Fruit fly (Drosophila melanogaster) whole organism, prepupa: ENCODE measurements around the gene Pgant6.

ENCODE experiments used
- CG10631 ChIP-seq: fragments of 200-800 bp; sonication (Bioruptor generic); optimal IDR thresholded peaks from 2 replicates; lab custom pipeline; 2016; ENCODE audit warnings: missing biosample characterization, missing genetic modification characterization
- CG10669 ChIP-seq: fragments of 200-800 bp; sonication (Bioruptor generic); optimal IDR thresholded peaks from 3 replicates; lab custom pipeline; 2018; ENCODE audit warnings: missing biosample characterization, mild to moderate bottlenecking, missing genetic modification characterization, moderate library complexity
- CG11294 ChIP-seq: fragments of 200-800 bp; sonication (Bioruptor generic); IDR thresholded peaks from 2 replicates; pipeline ENCODE4 v1.3.6; 2022; ENCODE audit warnings: missing biosample characterization, missing genetic modification characterization
- CG11762 ChIP-seq: fragments of 200-800 bp; sonication (Bioruptor generic); optimal IDR thresholded peaks from 3 replicates; lab custom pipeline; 2016; ENCODE audit warnings: missing biosample characterization, missing genetic modification characterization; ENCODE audit not compliant: insufficient read depth
- CG15336 ChIP-seq: fragments of 200-800 bp; sonication (Bioruptor generic); IDR thresholded peaks from 2 replicates; pipeline ENCODE4 v1.3.6; 2022; ENCODE audit warnings: missing biosample characterization, missing genetic modification characterization
- CG1621 ChIP-seq: fragments of 200-800 bp; sonication (Bioruptor generic); optimal IDR thresholded peaks from 3 replicates; lab custom pipeline; 2018; ENCODE audit warnings: missing biosample characterization, mild to moderate bottlenecking, missing genetic modification characterization
- CG16779 ChIP-seq: fragments of 200-800 bp; sonication (Bioruptor generic); optimal IDR thresholded peaks from 3 replicates; lab custom pipeline; 2017; ENCODE audit warnings: missing biosample characterization, mild to moderate bottlenecking, missing genetic modification characterization
- CG31627 ChIP-seq: fragments of 200-800 bp; sonication (Bioruptor generic); optimal IDR thresholded peaks from 3 replicates; lab custom pipeline; 2016; ENCODE audit warnings: missing biosample characterization, missing genetic modification characterization
- CG32006 ChIP-seq: fragments of 200-800 bp; sonication (Bioruptor generic); optimal IDR thresholded peaks from 3 replicates; lab custom pipeline; 2017; ENCODE audit warnings: missing biosample characterization, mild to moderate bottlenecking, missing genetic modification characterization
- CG34406 ChIP-seq: fragments of 200-800 bp; sonication (Bioruptor generic); optimal IDR thresholded peaks from 3 replicates; lab custom pipeline; 2016; ENCODE audit warnings: missing biosample characterization, missing genetic modification characterization
- CG3919 ChIP-seq: fragments of 200-800 bp; sonication (Bioruptor generic); optimal IDR thresholded peaks from 3 replicates; lab custom pipeline; 2016; ENCODE audit warnings: missing biosample characterization, missing genetic modification characterization
- CG4318 ChIP-seq: fragments of 200-800 bp; sonication (Bioruptor generic); optimal IDR thresholded peaks from 3 replicates; lab custom pipeline; 2017; ENCODE audit warnings: missing biosample characterization, mild to moderate bottlenecking, missing genetic modification characterization
- CG6163 ChIP-seq: fragments of 200-800 bp; sonication (Bioruptor generic); IDR thresholded peaks from 3 replicates; pipeline ENCODE4 v1.3.6; 2022; ENCODE audit warnings: missing biosample characterization, missing genetic modification characterization
- CG6276 ChIP-seq: fragments of 200-800 bp; sonication (Bioruptor generic); optimal IDR thresholded peaks from 2 replicates; lab custom pipeline; 2017; ENCODE audit warnings: missing biosample characterization, mild to moderate bottlenecking, missing genetic modification characterization
- CG6792 ChIP-seq: fragments of 200-800 bp; sonication (Bioruptor generic); optimal IDR thresholded peaks from 3 replicates; lab custom pipeline; 2016; ENCODE audit warnings: missing biosample characterization, missing genetic modification characterization
- CG6808 ChIP-seq: fragments of 200-800 bp; sonication (Bioruptor generic); optimal IDR thresholded peaks from 3 replicates; lab custom pipeline; 2017; ENCODE audit warnings: missing biosample characterization, missing genetic modification characterization, mild to moderate bottlenecking, moderate library complexity, missing genetic modification reagents
- CG6854 ChIP-seq: fragments of 200-800 bp; sonication (Bioruptor generic); optimal IDR thresholded peaks from 2 replicates; lab custom pipeline; 2017; ENCODE audit warnings: missing biosample characterization, mild to moderate bottlenecking, missing genetic modification characterization
- CG7368 ChIP-seq: fragments of 200-800 bp; sonication (Bioruptor generic); optimal IDR thresholded peaks from 3 replicates; lab custom pipeline; 2016; ENCODE audit warnings: missing biosample characterization, missing genetic modification characterization
- CG8119 ChIP-seq: fragments of 200-800 bp; sonication (Bioruptor generic); IDR thresholded peaks from 3 replicates; pipeline ENCODE4 v1.3.6; 2022; ENCODE audit warnings: missing biosample characterization, missing genetic modification characterization
- CG8319 ChIP-seq: fragments of 200-800 bp; sonication (Bioruptor generic); optimal IDR thresholded peaks from 3 replicates; lab custom pipeline; 2016; ENCODE audit warnings: missing biosample characterization, missing genetic modification characterization
- CG9139 ChIP-seq: fragments of 200-800 bp; sonication (Bioruptor generic); optimal IDR thresholded peaks from 3 replicates; lab custom pipeline; 2017; ENCODE audit warnings: missing biosample characterization, mild to moderate bottlenecking, missing genetic modification characterization
- Eip75B ChIP-seq: fragments of 200-800 bp; sonication (Bioruptor generic); optimal IDR thresholded peaks from 3 replicates; lab custom pipeline; 2016; ENCODE audit warnings: missing biosample characterization, missing genetic modification characterization
- Ets96B ChIP-seq: fragments of 200-800 bp; optimal IDR thresholded peaks from 2 replicates; lab custom pipeline; 2019; ENCODE audit warnings: missing biosample characterization, mild to moderate bottlenecking, missing genetic modification characterization, moderate library complexity
- Hr38 ChIP-seq: sonication (Bioruptor generic); optimal IDR thresholded peaks from 2 replicates; lab custom pipeline; 2016; ENCODE audit warnings: missing biosample characterization, missing genetic modification characterization
- Hr39 ChIP-seq: fragments of 200-800 bp; sonication (Bioruptor generic); optimal IDR thresholded peaks from 2 replicates; lab custom pipeline; 2016; ENCODE audit warnings: missing biosample characterization, missing genetic modification characterization
- Hr4 ChIP-seq: fragments of 200-800 bp; sonication (Bioruptor generic); optimal IDR thresholded peaks from 3 replicates; lab custom pipeline; 2016; ENCODE audit warnings: missing biosample characterization, missing genetic modification characterization
- Lpt ChIP-seq: fragments of 200-800 bp; sonication (Bioruptor generic); optimal IDR thresholded peaks from 3 replicates; lab custom pipeline; 2016; ENCODE audit warnings: missing biosample characterization, missing genetic modification characterization
- Met ChIP-seq: fragments of 200-800 bp; sonication (Bioruptor generic); optimal IDR thresholded peaks from 3 replicates; lab custom pipeline; 2016; ENCODE audit warnings: missing biosample characterization, missing genetic modification characterization
- OdsH ChIP-seq: fragments of 200-800 bp; sonication (Bioruptor generic); optimal IDR thresholded peaks from 3 replicates; lab custom pipeline; 2016; ENCODE audit warnings: missing biosample characterization, missing genetic modification characterization
- Smox ChIP-seq: fragments of 200-800 bp; sonication (Bioruptor generic); optimal IDR thresholded peaks from 3 replicates; lab custom pipeline; 2016; ENCODE audit warnings: missing biosample characterization, missing genetic modification characterization
- Sox102F ChIP-seq: fragments of 200-800 bp; sonication (Bioruptor generic); optimal IDR thresholded peaks from 2 replicates; lab custom pipeline; 2016; ENCODE audit warnings: missing biosample characterization, mild to moderate bottlenecking, missing genetic modification characterization
- Sox14 ChIP-seq: fragments of 200-800 bp; sonication (Bioruptor generic); optimal IDR thresholded peaks from 3 replicates; lab custom pipeline; 2016; ENCODE audit warnings: missing biosample characterization, missing genetic modification characterization
- Sox15 ChIP-seq: fragments of 200-800 bp; sonication (Bioruptor generic); optimal IDR thresholded peaks from 3 replicates; lab custom pipeline; 2016; ENCODE audit warnings: missing biosample characterization, missing genetic modification characterization
- achi ChIP-seq: fragments of 200-800 bp; sonication (Bioruptor generic); optimal IDR thresholded peaks from 3 replicates; lab custom pipeline; 2016; ENCODE audit warnings: missing biosample characterization, missing genetic modification characterization
- acj6 ChIP-seq: fragments of 200-800 bp; sonication (Bioruptor generic); optimal IDR thresholded peaks from 3 replicates; lab custom pipeline; 2016; ENCODE audit warnings: missing biosample characterization, missing genetic modification characterization
- cyc ChIP-seq: fragments of 200-800 bp; sonication (Bioruptor generic); optimal IDR thresholded peaks from 3 replicates; lab custom pipeline; 2016; ENCODE audit warnings: missing biosample characterization, missing genetic modification characterization
- dac ChIP-seq: fragments of 200-800 bp; sonication (Bioruptor generic); optimal IDR thresholded peaks from 2 replicates; lab custom pipeline; 2017; ENCODE audit warnings: missing biosample characterization, mild to moderate bottlenecking, missing genetic modification characterization
- dsx ChIP-seq: fragments of 200-800 bp; optimal IDR thresholded peaks from 3 replicates; lab custom pipeline; 2019; ENCODE audit warnings: missing biosample characterization, mild to moderate bottlenecking, missing genetic modification characterization, moderate library complexity; ENCODE audit not compliant: poor library complexity, severe bottlenecking
- eg ChIP-seq: fragments of 200-800 bp; sonication (Bioruptor generic); IDR thresholded peaks from 3 replicates; pipeline ENCODE4 v1.3.6; 2022; ENCODE audit warnings: missing biosample characterization, missing genetic modification characterization
- esn ChIP-seq: fragments of 200-800 bp; sonication (Bioruptor generic); optimal IDR thresholded peaks from 2 replicates; lab custom pipeline; 2016; ENCODE audit warnings: missing biosample characterization, mild to moderate bottlenecking, missing genetic modification characterization, moderate library complexity
- fd59A ChIP-seq: fragments of 200-800 bp; sonication (Bioruptor generic); optimal IDR thresholded peaks from 2 replicates; lab custom pipeline; 2017; ENCODE audit warnings: missing biosample characterization, mild to moderate bottlenecking, missing genetic modification characterization, missing genetic modification reagents
- fd85E ChIP-seq: fragments of 200-800 bp; sonication (Bioruptor generic); optimal IDR thresholded peaks from 3 replicates; lab custom pipeline; 2016; ENCODE audit warnings: missing biosample characterization, missing genetic modification characterization
- fkh ChIP-seq: fragments of 200-800 bp; sonication (Bioruptor generic); optimal IDR thresholded peaks from 3 replicates; lab custom pipeline; 2017; ENCODE audit warnings: missing biosample characterization, mild to moderate bottlenecking, missing genetic modification characterization, moderate library complexity
- lz ChIP-seq: fragments of 200-800 bp; sonication (Bioruptor generic); optimal IDR thresholded peaks from 3 replicates; lab custom pipeline; 2016; ENCODE audit warnings: missing biosample characterization, missing genetic modification characterization
- net ChIP-seq: fragments of 200-800 bp; sonication (Bioruptor generic); optimal IDR thresholded peaks from 3 replicates; lab custom pipeline; 2016; ENCODE audit warnings: missing biosample characterization, missing genetic modification characterization
- pdm3 ChIP-seq: fragments of 200-800 bp; sonication (Bioruptor generic); optimal IDR thresholded peaks from 3 replicates; lab custom pipeline; 2016; ENCODE audit warnings: missing biosample characterization, missing genetic modification characterization
- salr ChIP-seq, 2 experiments: fragments of 200-800 bp; sonication (Bioruptor generic); optimal IDR thresholded peaks; 3 replicates each; lab custom pipeline; 2016 to 2018; ENCODE audit warnings: missing biosample characterization in 2 of 2, missing genetic modification characterization in 2 of 2, mild to moderate bottlenecking in 1 of 2
- spab ChIP-seq: fragments of 200-800 bp; sonication (Bioruptor generic); optimal IDR thresholded peaks from 2 replicates; lab custom pipeline; 2017; ENCODE audit warnings: missing biosample characterization, mild to moderate bottlenecking, missing genetic modification characterization, missing genetic modification reagents
- ss ChIP-seq, 2 experiments: fragments of 200-800 bp; sonication (Bioruptor generic); optimal IDR thresholded peaks; 2 replicates in 1 of 2; 3 replicates in 1 of 2; lab custom pipeline; 2017 to 2018; ENCODE audit warnings: mild to moderate bottlenecking in 2 of 2, missing biosample characterization in 2 of 2, missing genetic modification characterization in 2 of 2, moderate library complexity in 1 of 2
- topi ChIP-seq: fragments of 200-800 bp; sonication (Bioruptor generic); optimal IDR thresholded peaks from 3 replicates; lab custom pipeline; 2016; ENCODE audit warnings: missing biosample characterization, missing genetic modification characterization
- vri ChIP-seq: fragments of 200-800 bp; sonication (Bioruptor generic); optimal IDR thresholded peaks from 3 replicates; lab custom pipeline; 2016; ENCODE audit warnings: missing biosample characterization, mild to moderate bottlenecking, missing genetic modification characterization

Pgant6 gene

dm6 chr3L:2773968-2774461, 8.0 kb upstream of the Pgant6 start, which contains the start of the genes CG12093 and Atg2:
Gene CG12093 (minus strand): TSS chr3L:2774007.
Gene Atg2 (plus strand): TSS chr3L:2774338.
- TF ChIP-seq dsx (GFP tag; lab: Kevin White, UChicago): peak; percentile 98
- TF ChIP-seq Lpt: peak; percentile 93
- peak; percentile 95 for TF ChIP-seq CG34406 (GFP tag; lab: Kevin White, UChicago)
- TF ChIP-seq Hr38: peak; percentile 29
- TF ChIP-seq OdsH (GFP tag; lab: Kevin White, UChicago): peak; percentile 97
- TF ChIP-seq fkh (GFP tag; lab: Kevin White, UChicago): peak; percentile 76
- TF ChIP-seq Smox (GFP tag; lab: Kevin White, UChicago): peak; percentile 92
- TF ChIP-seq CG10631: peak; percentile 96
- peak; percentile 82 for TF ChIP-seq Sox14 (GFP tag; lab: Kevin White, UChicago)
- TF ChIP-seq CG9139 (GFP tag; lab: Kevin White, UChicago): no peak
- peak; percentile 92 for TF ChIP-seq CG6163 (GFP tag; lab: Robert Waterston, UW)
- peak; percentile 90 for TF ChIP-seq CG4318 (GFP tag; lab: Kevin White, UChicago)
- peak; percentile 93 for TF ChIP-seq net
- TF ChIP-seq CG32006 (GFP tag; lab: Kevin White, UChicago): peak; percentile 96
- TF ChIP-seq fd59A (GFP tag; lab: Kevin White, UChicago): peak; percentile 89
- peak; percentile 95 for TF ChIP-seq lz (GFP tag; lab: Kevin White, UChicago)
- peak; percentile 90 for TF ChIP-seq Ets96B (tag; lab: Kevin White, UChicago)
- TF ChIP-seq CG31627 (GFP tag; lab: Kevin White, UChicago): peak; percentile 94
- peak; percentile 96 for TF ChIP-seq acj6 (GFP tag; lab: Kevin White, UChicago)
- peak; percentile 95 for TF ChIP-seq esn
- TF ChIP-seq CG11294 (GFP tag; lab: Robert Waterston, UW): peak; percentile 92
- peak; percentile 90 for TF ChIP-seq Eip75B (GFP tag; lab: Kevin White, UChicago)
- TF ChIP-seq Hr4 (GFP tag; lab: Kevin White, UChicago): peak; percentile 93
- TF ChIP-seq CG10669 (GFP tag; lab: Kevin White, UChicago): peak; percentile 90
- peak; percentile 88 for TF ChIP-seq dac (GFP tag; lab: Kevin White, UChicago)
- TF ChIP-seq CG8319 (GFP tag; lab: Kevin White, UChicago): peak; percentile 89
- TF ChIP-seq CG1621 (tag; lab: Kevin White, UChicago): peak; percentile 82
- TF ChIP-seq topi (GFP tag; lab: Kevin White, UChicago): peak; percentile 89
- TF ChIP-seq Hr39 (GFP tag; lab: Kevin White, UChicago): peak; percentile 90
- TF ChIP-seq CG3919 (GFP tag; lab: Kevin White, UChicago): peak; percentile 92
- peak; percentile 87 for TF ChIP-seq CG7368 (GFP tag; lab: Kevin White, UChicago)
- peak; percentile 95 for TF ChIP-seq pdm3 (GFP tag; lab: Kevin White, UChicago)
- TF ChIP-seq Met: peak; percentile 92
- TF ChIP-seq Sox102F (GFP tag; lab: Kevin White, UChicago): peak; percentile 91
- peak; percentile 79 for TF ChIP-seq vri (GFP tag; lab: Kevin White, UChicago)
- peak; percentile 94 for TF ChIP-seq CG8119 (GFP tag; lab: Robert Waterston, UW)
- TF ChIP-seq Sox15 (GFP tag; lab: Kevin White, UChicago): peak; percentile 93
- TF ChIP-seq CG11762 (GFP tag; lab: Kevin White, UChicago): peak; percentile 74
- peak; percentile 92 for TF ChIP-seq cyc (GFP tag; lab: Kevin White, UChicago)
- peak; percentile 87 to 95 for TF ChIP-seq salr (GFP tag; optimal IDR thresholded peaks at IDR 0.05; lab: Kevin White, UChicago)
- TF ChIP-seq fd85E (GFP tag; lab: Kevin White, UChicago): peak; percentile 69
- TF ChIP-seq CG6792 (GFP tag; lab: Kevin White, UChicago): peak; percentile 92
- TF ChIP-seq CG6276: no peak
- peak; percentile 68 for TF ChIP-seq CG6854 (GFP tag; lab: Kevin White, UChicago)
- TF ChIP-seq achi (GFP tag; lab: Kevin White, UChicago): peak; percentile 94
- TF ChIP-seq ss (GFP tag; optimal IDR thresholded peaks at IDR 0.05; lab: Kevin White, UChicago): peak in 1 of 2 experiments; percentile 85
- peak; percentile 95 for TF ChIP-seq eg (GFP tag; lab: Robert Waterston, UW)
- TF ChIP-seq CG15336 (GFP tag; lab: Robert Waterston, UW): peak; percentile 93
- TF ChIP-seq CG6808 (GFP tag; lab: Kevin White, UChicago): peak; percentile 86
- no peak for TF ChIP-seq spab (GFP tag; lab: Kevin White, UChicago)
- TF ChIP-seq CG16779: peak; percentile 75
